Worm (Caenorhabditis elegans) whole organism, L1 larva: ENCODE results near the gene anp-1.

ENCODE experiments used
- aha-1 ChIP-seq: fragments of 150-350 bp; optimal IDR thresholded peaks from 2 replicates; lab custom pipeline; 2014; ENCODE audit warnings: missing biosample characterization, missing genetic modification characterization
- alr-1 ChIP-seq: fragments of 200-800 bp; sonication (Bioruptor generic); optimal IDR thresholded peaks from 2 replicates; lab custom pipeline; 2018; ENCODE audit warnings: borderline replicate concordance, mild to moderate bottlenecking, missing genetic modification characterization, missing compliant biosample characterization
- aly-2 ChIP-seq: fragments of 150-350 bp; optimal IDR thresholded peaks from 2 replicates; lab custom pipeline; 2014; ENCODE audit warnings: missing biosample characterization, missing genetic modification characterization
- ceh-8 ChIP-seq: fragments of 200-800 bp; sonication (Bioruptor generic); optimal IDR thresholded peaks from 2 replicates; lab custom pipeline; 2018; ENCODE audit warnings: mild to moderate bottlenecking, missing genetic modification characterization, moderate library complexity, missing compliant biosample characterization
- ceh-82 ChIP-seq, 3 experiments: fragments of 150-350 bp in 1 of 3; sonication (generic microtip) in 2 of 3; optimal IDR thresholded peaks; 2 replicates each; lab custom pipeline; 2014 to 2017; ENCODE audit warnings: missing biosample characterization in 3 of 3, missing genetic modification characterization in 3 of 3
- dpl-1 ChIP-seq, 3 experiments: fragments of 150-350 bp in 2 of 3; sonication (generic microtip) in 1 of 3; optimal IDR thresholded peaks; 2 replicates each; lab custom pipeline; 2014 to 2017; ENCODE audit warnings: missing biosample characterization in 3 of 3, missing genetic modification characterization in 3 of 3, missing genetic modification reagents in 3 of 3
- dsc-1 ChIP-seq: sonication (generic microtip); optimal IDR thresholded peaks from 2 replicates; lab custom pipeline; 2016; ENCODE audit warnings: mild to moderate bottlenecking, missing genetic modification characterization, missing compliant biosample characterization
- elt-2 ChIP-seq: sonication (generic microtip); optimal IDR thresholded peaks from 2 replicates; lab custom pipeline; 2016; ENCODE audit warnings: missing genetic modification characterization, mild to moderate bottlenecking, inconsistent platforms, missing compliant biosample characterization, missing genetic modification reagents
- elt-3 ChIP-seq, 6 experiments: fragments of 150-350 bp in 1 of 6; sonication (generic microtip); optimal IDR thresholded peaks; 2 replicates each; lab custom pipeline; 2017 to 2018; ENCODE audit warnings: missing biosample characterization in 6 of 6, missing genetic modification characterization in 6 of 6, inconsistent platforms in 1 of 6
- ets-5 ChIP-seq: fragments of 200-800 bp; sonication (Bioruptor generic); IDR thresholded peaks from 2 replicates; pipeline ENCODE4 v1.3.6; 2022; ENCODE audit warnings: missing genetic modification characterization, missing compliant biosample characterization
- fkh-8 ChIP-seq: sonication (generic microtip); optimal IDR thresholded peaks from 2 replicates; lab custom pipeline; 2016; ENCODE audit warnings: mild to moderate bottlenecking, missing genetic modification characterization, missing compliant biosample characterization
- fos-1 ChIP-seq: fragments of 150-350 bp; optimal IDR thresholded peaks from 2 replicates; lab custom pipeline; 2014; ENCODE audit warnings: missing biosample characterization, missing genetic modification characterization
- grh-1 ChIP-seq: fragments of 200-800 bp; sonication (Bioruptor generic); IDR thresholded peaks from 2 replicates; pipeline ENCODE4 v1.3.6; 2022; ENCODE audit warnings: missing genetic modification reagents, missing genetic modification characterization, missing compliant biosample characterization
- hpl-2 ChIP-seq: fragments of 150-350 bp; optimal IDR thresholded peaks from 2 replicates; lab custom pipeline; 2014; ENCODE audit warnings: missing biosample characterization, missing genetic modification reagents, missing genetic modification characterization
- irx-1 ChIP-seq: sonication (generic microtip); optimal IDR thresholded peaks from 2 replicates; lab custom pipeline; 2016; ENCODE audit warnings: missing genetic modification characterization, missing compliant biosample characterization
- isw-1 ChIP-seq: fragments of 200-800 bp; sonication (Bioruptor generic); IDR thresholded peaks from 2 replicates; pipeline ENCODE4 v1.3.6; 2022; ENCODE audit warnings: missing genetic modification characterization, missing compliant biosample characterization
- lin-13 ChIP-seq: fragments of 150-350 bp; optimal IDR thresholded peaks from 2 replicates; lab custom pipeline; 2014; ENCODE audit warnings: missing biosample characterization, missing genetic modification reagents, missing genetic modification characterization
- lin-35 ChIP-seq, 2 experiments: fragments of 150-350 bp; optimal IDR thresholded peaks; 2 replicates each; lab custom pipeline; 2014; ENCODE audit warnings: missing biosample characterization in 2 of 2, missing genetic modification characterization in 2 of 2, missing genetic modification reagents in 2 of 2
- lir-3 ChIP-seq: sonication (generic microtip); optimal IDR thresholded peaks from 2 replicates; lab custom pipeline; 2016; ENCODE audit warnings: mild to moderate bottlenecking, missing genetic modification characterization, moderate library complexity, missing compliant biosample characterization; ENCODE audit not compliant: poor library complexity
- lsy-2 ChIP-seq, 2 experiments: fragments of 150-350 bp; optimal IDR thresholded peaks; 2 replicates each; lab custom pipeline; 2014; ENCODE audit warnings: missing biosample characterization in 2 of 2, missing genetic modification characterization in 2 of 2
- mab-9 ChIP-seq: fragments of 200-800 bp; sonication (Bioruptor generic); IDR thresholded peaks from 2 replicates; pipeline ENCODE4 v1.3.6; 2022; ENCODE audit warnings: missing genetic modification reagents, missing genetic modification characterization, missing compliant biosample characterization
- mdl-1 ChIP-seq, 2 experiments: fragments of 150-350 bp; optimal IDR thresholded peaks; 2 replicates each; lab custom pipeline; 2014 to 2017; ENCODE audit warnings: missing biosample characterization in 2 of 2, missing genetic modification characterization in 2 of 2, inconsistent platforms in 1 of 2
- mef-2 ChIP-seq: fragments of 150-350 bp; optimal IDR thresholded peaks from 2 replicates; lab custom pipeline; 2014; ENCODE audit warnings: missing biosample characterization, missing genetic modification characterization
- mep-1 ChIP-seq: fragments of 150-350 bp; optimal IDR thresholded peaks from 2 replicates; lab custom pipeline; 2014; ENCODE audit warnings: missing biosample characterization, missing genetic modification characterization
- nhr-11 ChIP-seq: fragments of 150-350 bp; optimal IDR thresholded peaks from 2 replicates; lab custom pipeline; 2014; ENCODE audit warnings: missing biosample characterization, missing genetic modification characterization
- nhr-20 ChIP-seq: sonication (generic microtip); optimal IDR thresholded peaks from 2 replicates; lab custom pipeline; 2016; ENCODE audit warnings: mild to moderate bottlenecking, missing genetic modification characterization, missing compliant biosample characterization
- nhr-237 ChIP-seq: fragments of 150-350 bp; optimal IDR thresholded peaks from 2 replicates; lab custom pipeline; 2014; ENCODE audit warnings: missing biosample characterization, missing genetic modification characterization
- nhr-71 ChIP-seq: sonication (generic microtip); optimal IDR thresholded peaks from 2 replicates; lab custom pipeline; 2016; ENCODE audit warnings: mild to moderate bottlenecking, missing genetic modification characterization, moderate library complexity, missing compliant biosample characterization
- nhr-76 ChIP-seq: sonication (generic microtip); optimal IDR thresholded peaks from 2 replicates; lab custom pipeline; 2017; ENCODE audit warnings: missing biosample characterization, missing genetic modification characterization
- nhr-84 ChIP-seq: sonication (generic microtip); optimal IDR thresholded peaks from 2 replicates; lab custom pipeline; 2017; ENCODE audit warnings: missing biosample characterization, missing genetic modification characterization
- nhr-85 ChIP-seq: sonication (generic microtip); peaks from one replicate; lab custom pipeline; 2016; ENCODE audit warnings: missing genetic modification characterization, inconsistent platforms, missing compliant biosample characterization
- pag-3 ChIP-seq: sonication (generic microtip); optimal IDR thresholded peaks from 2 replicates; lab custom pipeline; 2017; ENCODE audit warnings: missing genetic modification characterization, mild to moderate bottlenecking, missing compliant biosample characterization, antibody characterized with exemption, borderline replicate concordance; ENCODE audit not compliant: insufficient read depth
- pax-3 ChIP-seq: fragments of 200-800 bp; sonication (Bioruptor generic); optimal IDR thresholded peaks from 2 replicates; lab custom pipeline; 2018; ENCODE audit warnings: mild to moderate bottlenecking, missing genetic modification characterization, moderate library complexity, missing compliant biosample characterization
- rnt-1 ChIP-seq: sonication (generic microtip); optimal IDR thresholded peaks from 2 replicates; lab custom pipeline; 2016; ENCODE audit warnings: mild to moderate bottlenecking, missing genetic modification characterization, moderate library complexity, missing compliant biosample characterization
- snu-23 ChIP-seq: sonication (generic microtip); optimal IDR thresholded peaks from 2 replicates; lab custom pipeline; 2016; ENCODE audit warnings: missing genetic modification characterization, missing compliant biosample characterization
- sox-4 ChIP-seq: sonication (generic microtip); optimal IDR thresholded peaks from 2 replicates; lab custom pipeline; 2016; ENCODE audit warnings: missing genetic modification characterization, missing compliant biosample characterization
- tlp-1 ChIP-seq: fragments of 150-350 bp; optimal IDR thresholded peaks from 2 replicates; lab custom pipeline; 2014; ENCODE audit warnings: missing biosample characterization, missing genetic modification characterization
- unc-130 ChIP-seq: fragments of 150-350 bp; optimal IDR thresholded peaks from 2 replicates; lab custom pipeline; 2017; ENCODE audit warnings: missing biosample characterization, missing genetic modification characterization, inconsistent platforms
- unc-98 ChIP-seq: fragments of 200-800 bp; sonication (Bioruptor generic); IDR thresholded peaks from 2 replicates; pipeline ENCODE4 v1.3.6; 2022; ENCODE audit warnings: missing genetic modification characterization, missing compliant biosample characterization
- zip-4 ChIP-seq: fragments of 200-800 bp; sonication (Bioruptor generic); optimal IDR thresholded peaks from 2 replicates; lab custom pipeline; 2018; ENCODE audit warnings: mild to moderate bottlenecking, missing genetic modification characterization, moderate library complexity, missing compliant biosample characterization
- ztf-11 ChIP-seq, 2 experiments: sonication (generic microtip); optimal IDR thresholded peaks; 2 replicates each; lab custom pipeline; 2016 to 2017; ENCODE audit warnings: missing genetic modification characterization in 2 of 2, missing biosample characterization in 1 of 2, missing compliant biosample characterization in 1 of 2
- ztf-4 ChIP-seq: fragments of 150-350 bp; optimal IDR thresholded peaks from 2 replicates; lab custom pipeline; 2014; ENCODE audit warnings: missing biosample characterization, missing genetic modification characterization

anp-1 gene

DNA sequence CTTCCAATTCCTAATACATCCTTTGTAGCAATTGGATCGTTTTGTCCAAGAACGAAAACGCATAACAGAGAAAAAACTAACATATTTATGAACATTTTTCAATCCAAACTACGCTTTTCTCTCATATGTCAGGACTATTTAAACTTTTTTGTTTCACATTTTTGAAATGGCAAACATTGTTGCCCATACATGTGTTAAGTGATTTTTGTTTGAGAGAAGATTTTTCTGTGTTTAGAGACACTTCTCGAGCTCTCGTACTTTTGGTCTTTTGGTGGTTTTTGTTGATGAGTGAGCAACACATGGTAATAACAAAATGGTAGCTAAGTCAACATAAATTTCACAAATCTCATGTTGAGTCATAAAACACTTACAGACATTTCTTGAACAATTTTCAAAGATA is 45.8 kb downstream of the anp-1 start, which contains the start of gene ttr-28:
TSS of gene ttr-28 (minus strand) at position 101 of the 400 bp plus-strand sequence.
- TF ChIP-seq ceh-8 (GFP tag; lab: Kevin White, UChicago) (no peak), ztf-11 (tag; optimal IDR thresholded peaks at IDR 0.05; lab: Kevin White, UChicago) (no peak), isw-1 (GFP tag; lab: Robert Waterston, UW) (no peak), elt-3 (tag; optimal IDR thresholded peaks at IDR 0.05; lab: Kevin White, UChicago) (no peak), dsc-1 (tag; lab: Kevin White, UChicago) (no peak), sox-4 (no peak), mab-9 (GFP tag; lab: Robert Waterston, UW) (no peak), lin-13 (no peak)

DNA sequence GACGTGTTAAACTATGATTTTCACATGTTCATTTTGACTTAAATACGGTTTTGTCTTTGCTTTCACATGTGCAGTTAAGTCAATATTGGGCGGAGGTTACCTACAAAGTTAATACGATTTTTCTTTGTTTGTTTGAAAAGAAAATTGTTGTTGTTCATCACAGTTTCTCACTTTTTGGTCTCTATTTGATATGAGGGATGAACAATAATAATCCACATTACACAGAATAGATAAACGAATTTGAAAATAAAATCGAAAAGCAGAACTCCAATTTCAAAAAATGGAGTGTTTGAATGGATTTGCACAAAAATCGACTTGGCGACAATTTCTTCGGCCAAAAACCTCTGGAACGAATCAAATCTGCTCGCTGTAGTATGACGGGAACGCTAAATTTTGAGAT is 47.5 kb downstream of the anp-1 start, which contains the start of gene ttr-29:
TSS of gene ttr-29 (minus strand) at position 101 of the 400 bp plus-strand sequence.
- TF ChIP-seq zip-4 (GFP tag; lab: Kevin White, UChicago) (no peak), mef-2 (tag; lab: Kevin White, UChicago) (no peak), mep-1 (no peak), unc-98 (GFP tag; lab: Robert Waterston, UW) (no peak), grh-1 (GFP tag; lab: Robert Waterston, UW) (no peak), nhr-85 (tag; lab: Kevin White, UChicago) (no peak), mdl-1 (tag; optimal IDR thresholded peaks at IDR 0.05; lab: Kevin White, UChicago) (no peak), alr-1 (tag; lab: Kevin White, UChicago) (no peak), nhr-237 (tag; lab: Kevin White, UChicago) (no peak), lsy-2 (tag; optimal IDR thresholded peaks at IDR 0.05; lab: Kevin White, UChicago) (no peak), fos-1 (tag; lab: Kevin White, UChicago) (no peak), nhr-76 (tag; lab: Kevin White, UChicago) (no peak), rnt-1 (tag; lab: Kevin White, UChicago) (no peak), unc-130 (tag; lab: Kevin White, UChicago) (no peak), ceh-82 (tag; optimal IDR thresholded peaks at IDR 0.05; lab: Kevin White, UChicago) (no peak), fkh-8 (no peak), lin-35 (GFP tag; optimal IDR thresholded peaks at IDR 0.05; lab: Kevin White, UChicago) (no peak), ztf-4 (tag; lab: Kevin White, UChicago) (no peak), tlp-1 (tag; lab: Kevin White, UChicago) (no peak), dpl-1 (GFP tag; optimal IDR thresholded peaks at IDR 0.05; lab: Kevin White, UChicago) (no peak)

DNA sequence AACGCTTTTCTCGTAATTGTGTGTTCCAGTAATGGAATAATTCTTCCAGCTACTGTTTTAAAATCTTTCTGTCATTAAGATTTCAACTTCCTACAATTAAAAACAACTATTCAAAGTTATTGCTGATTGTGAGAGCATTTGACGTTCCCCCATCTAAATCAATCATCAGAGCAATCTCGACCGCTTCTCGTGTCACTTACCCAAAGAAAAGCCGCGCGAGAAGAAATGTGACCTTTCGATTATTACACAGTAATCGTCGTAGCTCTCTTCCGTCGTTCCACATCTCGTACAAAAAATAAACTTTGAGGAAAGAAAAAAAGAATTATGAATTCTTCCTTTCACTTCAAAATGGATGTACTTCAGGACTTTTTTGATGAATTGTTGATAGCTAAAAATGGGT is 48.2 kb downstream of the anp-1 start:
- TF ChIP-seq fos-1 (tag; lab: Kevin White, UChicago) (no peak), irx-1 (tag; lab: Kevin White, UChicago) (no peak), ztf-4 (tag; lab: Kevin White, UChicago) (no peak), hpl-2 (GFP tag; lab: Kevin White, UChicago) (no peak), zip-4 (GFP tag; lab: Kevin White, UChicago) (no peak), nhr-11 (no peak), dsc-1 (tag; lab: Kevin White, UChicago) (no peak), nhr-20 (tag; lab: Kevin White, UChicago) (no peak)

DNA sequence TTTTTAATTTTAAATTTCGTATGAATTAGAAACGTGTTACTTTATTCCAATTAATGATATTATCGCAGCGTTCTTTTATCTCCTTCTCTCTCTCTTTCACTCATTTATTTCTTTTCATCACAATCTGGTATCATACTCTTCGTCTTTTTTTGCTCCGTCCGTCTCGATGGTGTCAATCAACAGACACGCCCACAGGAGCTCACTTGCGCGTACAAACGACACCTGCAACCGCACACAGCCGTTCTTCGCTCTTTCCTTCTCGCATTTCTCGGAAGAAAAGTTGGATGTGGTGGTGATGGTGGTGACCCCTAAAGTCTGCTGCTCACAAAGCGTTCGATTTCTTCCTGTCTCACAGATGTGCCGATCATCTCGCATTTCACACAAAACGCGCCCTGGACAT is 49.4 kb downstream of the anp-1 start:
- no peak for TF ChIP-seq elt-2 (tag; lab: Kevin White, UChicago)
- no peak for TF ChIP-seq nhr-11
- TF ChIP-seq hpl-2 (GFP tag; lab: Kevin White, UChicago) = no peak
- TF ChIP-seq pax-3 (tag; lab: Kevin White, UChicago) = no peak
- no peak for TF ChIP-seq lir-3 (tag; lab: Kevin White, UChicago)
- TF ChIP-seq pag-3 (tag; lab: Kevin White, UChicago) = no peak
- TF ChIP-seq nhr-76 (tag; lab: Kevin White, UChicago) = no peak
- TF ChIP-seq nhr-85 (tag; lab: Kevin White, UChicago) = no peak
- no peak for TF ChIP-seq ets-5 (GFP tag; lab: Robert Waterston, UW)
- TF ChIP-seq snu-23 = no peak
- no peak for TF ChIP-seq nhr-71 (tag; lab: Kevin White, UChicago)
- no peak for TF ChIP-seq aly-2 (tag; lab: Kevin White, UChicago)
- TF ChIP-seq sox-4 = no peak
- no peak for TF ChIP-seq nhr-84 (tag; lab: Kevin White, UChicago)
- TF ChIP-seq grh-1 (GFP tag; lab: Robert Waterston, UW) = no peak
- TF ChIP-seq ztf-11 (tag; optimal IDR thresholded peaks at IDR 0.05; lab: Kevin White, UChicago) = no peak
- no peak for TF ChIP-seq aha-1 (tag; lab: Kevin White, UChicago)
